Worm (Caenorhabditis elegans): ENCODE measurements around the gene cpi-1.

cpi-1 gene

DNA sequence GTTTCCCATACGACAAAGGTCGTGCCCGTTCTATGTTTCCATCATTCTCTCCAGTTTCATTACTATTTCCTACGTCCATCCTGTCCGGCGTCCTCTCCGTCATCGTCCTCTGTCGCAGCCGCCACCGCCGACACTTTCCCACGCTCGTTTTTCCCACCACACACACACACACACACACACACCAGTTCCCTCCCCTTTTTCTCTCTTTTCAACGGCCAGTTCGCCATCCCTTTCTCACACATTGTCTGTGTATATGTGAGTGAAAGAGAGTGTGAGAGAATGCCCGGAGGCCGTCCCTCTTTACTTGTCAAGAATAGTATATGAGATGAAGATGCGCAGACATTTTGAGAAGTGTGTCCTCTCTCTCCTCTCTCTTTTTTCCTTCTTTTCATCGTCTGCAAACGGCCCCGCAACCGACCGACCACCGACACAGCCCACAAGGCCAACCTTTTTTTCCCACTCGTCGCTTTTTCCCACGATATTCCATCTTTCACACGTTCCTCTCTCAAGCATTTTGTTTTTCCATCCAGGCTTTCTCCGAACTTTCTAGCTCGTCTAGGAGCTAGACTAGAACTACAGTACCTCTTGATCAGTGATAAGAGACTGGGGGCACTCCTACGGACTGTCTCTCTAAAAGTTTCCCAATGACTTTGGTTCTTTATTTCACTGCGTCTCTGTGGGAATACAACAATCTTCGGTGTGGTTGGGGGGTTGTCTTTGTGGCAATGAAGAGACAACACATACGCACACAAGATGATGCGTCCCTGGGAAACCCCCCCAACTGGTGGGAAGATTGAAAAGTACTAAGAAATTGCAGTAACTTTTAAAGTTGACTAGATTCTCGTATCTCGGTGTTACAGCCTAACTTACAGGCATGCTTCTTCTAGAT lies 3.8 kb upstream of the cpi-1 start (continued):
- no peak for TF ChIP-seq K02D7.2 (tag; optimal IDR thresholded peaks at IDR 0.05)
- TF ChIP-seq dve-1 (tag; optimal IDR thresholded peaks at IDR 0.05), result no peak
- no peak for TF ChIP-seq fkh-10 (GFP tag; optimal IDR thresholded peaks at IDR 0.05)
- TF ChIP-seq T23F11.4 (GFP tag; optimal IDR thresholded peaks at IDR 0.05), result peak; percentile 43
- TF ChIP-seq unc-42 (tag; optimal IDR thresholded peaks at IDR 0.05), result peak; percentile 41
- no peak for TF ChIP-seq hlh-15 (tag; optimal IDR thresholded peaks at IDR 0.05)
- no peak for TF ChIP-seq Y22D7AL.16 (tag; optimal IDR thresholded peaks at IDR 0.05)
- TF ChIP-seq pag-3 (tag; optimal IDR thresholded peaks at IDR 0.05; ENCODE audit: borderline replicate concordance), result no peak
- no peak for TF ChIP-seq pha-2 (tag; optimal IDR thresholded peaks at IDR 0.05)
- TF ChIP-seq hlh-13 (GFP tag; optimal IDR thresholded peaks at IDR 0.05), result no peak
- no peak for TF ChIP-seq tbx-7 (tag; optimal IDR thresholded peaks at IDR 0.05)
- TF ChIP-seq eyg-1 (tag; optimal IDR thresholded peaks at IDR 0.05), result peak; percentile 3
- no peak for TF ChIP-seq npax-4 (tag; optimal IDR thresholded peaks at IDR 0.05)
- TF ChIP-seq hlh-8 (tag; optimal IDR thresholded peaks at IDR 0.05), result no peak
- peak; percentile 78 for TF ChIP-seq tbx-2 (tag; optimal IDR thresholded peaks at IDR 0.05)
- TF ChIP-seq K09A11.1 (tag; optimal IDR thresholded peaks at IDR 0.05; ENCODE audit: insufficient read depth), result peak; percentile 38
- peak; percentile 73 for TF ChIP-seq nfya-1 (tag; optimal IDR thresholded peaks at IDR 0.05)
- TF ChIP-seq ceh-30 (tag; optimal IDR thresholded peaks at IDR 0.05), result no peak
- TF ChIP-seq ceh-2 (tag; optimal IDR thresholded peaks at IDR 0.05), result peak; percentile 6
- no peak for TF ChIP-seq ttx-3 (tag; optimal IDR thresholded peaks at IDR 0.05)

DNA sequence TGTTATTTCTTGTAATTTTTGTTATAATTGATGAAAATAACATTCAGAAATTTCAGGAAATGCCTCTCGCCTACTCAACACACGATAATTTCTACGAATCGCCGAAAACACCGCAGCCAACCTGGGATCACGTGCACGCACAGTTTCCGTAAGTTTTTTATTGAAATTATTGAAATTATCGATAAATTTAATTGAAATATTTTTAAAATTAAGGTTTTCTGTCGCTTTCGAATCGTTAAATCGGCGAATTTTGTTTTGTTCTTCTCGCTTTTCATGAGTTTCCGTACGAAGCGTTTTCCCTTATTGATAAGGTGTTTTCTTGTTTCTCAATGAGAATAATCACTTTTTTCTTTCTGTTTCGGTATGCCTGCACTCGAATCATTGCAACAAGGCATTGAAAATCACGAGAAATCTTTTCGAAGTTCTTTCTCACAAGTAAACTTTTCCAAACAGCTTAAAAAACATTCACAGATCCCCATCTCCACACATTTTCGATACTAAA lies 1.9 kb upstream of the cpi-1 start, which contains the start of gene lag-1:
Gene lag-1 (plus strand): TSS at position 51 of the 502 bp plus-strand sequence.
- TF ChIP-seq nhr-11 (tag; optimal IDR thresholded peaks at IDR 0.05) (no peak), ama-1 (optimal IDR thresholded peaks at IDR 0.05) (no peak), ceh-14 (tag; optimal IDR thresholded peaks at IDR 0.05) (no peak), ceh-24 (tag; optimal IDR thresholded peaks at IDR 0.05) (no peak), fkh-6 (tag; optimal IDR thresholded peaks at IDR 0.05) (no peak), elt-4 (tag; optimal IDR thresholded peaks at IDR 0.05) (no peak), pha-2 (tag; optimal IDR thresholded peaks at IDR 0.05) (no peak), hlh-6 (tag; optimal IDR thresholded peaks at IDR 0.05) (no peak), elt-2 (tag; optimal IDR thresholded peaks at IDR 0.05) (no peak), hlh-15 (tag; optimal IDR thresholded peaks at IDR 0.05) (no peak)

DNA sequence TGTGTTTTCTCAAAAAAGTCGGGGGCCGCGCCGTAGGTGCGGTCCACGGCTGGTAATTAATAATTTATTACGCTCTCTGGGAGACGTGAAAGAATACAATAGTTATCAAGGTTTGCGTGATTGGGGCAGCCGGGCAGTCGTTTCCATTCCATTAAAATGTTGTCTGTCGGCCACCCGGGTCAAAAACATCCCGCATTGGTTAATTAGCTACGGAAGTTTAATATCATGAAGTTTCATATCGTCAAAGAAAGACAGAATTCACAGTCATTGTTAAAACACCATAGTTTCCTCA lies 781 bp upstream of the cpi-1 start:
- TF ChIP-seq ahr-1 (tag; optimal IDR thresholded peaks at IDR 0.05) (no peak), K09A11.1 (tag; optimal IDR thresholded peaks at IDR 0.05; ENCODE audit: insufficient read depth) (no peak), unc-55 (GFP tag; optimal IDR thresholded peaks at IDR 0.05) (no peak), sdc-2 (tag; optimal IDR thresholded peaks at IDR 0.05) (no peak), hlh-6 (tag; optimal IDR thresholded peaks at IDR 0.05) (no peak), rnt-1 (tag; optimal IDR thresholded peaks at IDR 0.05) (no peak), tbx-2 (tag; optimal IDR thresholded peaks at IDR 0.05) (no peak), ref-2 (tag; optimal IDR thresholded peaks at IDR 0.05) (no peak), odd-2 (tag; optimal IDR thresholded peaks at IDR 0.05) (no peak), dmd-4 (tag; optimal IDR thresholded peaks at IDR 0.05; ENCODE audit: borderline replicate concordance) (no peak), ceh-22 (tag; optimal IDR thresholded peaks at IDR 0.05) (no peak), pqm-1 (tag; optimal IDR thresholded peaks at IDR 0.05) (no peak), hlh-13 (GFP tag; optimal IDR thresholded peaks at IDR 0.05) (no peak), unc-86 (tag; optimal IDR thresholded peaks at IDR 0.05) (no peak)
